Fruit fly (Drosophila melanogaster) whole organism, adult: Measurements from ENCODE around the gene MESR3.

Experiments used
- CG11617 ChIP-seq: fragments of 200-800 bp; sonication (Bioruptor generic); optimal IDR thresholded peaks from 2 replicates; lab custom pipeline; 2017; ENCODE audit warnings: mild to moderate bottlenecking, missing biosample characterization, missing genetic modification reagents, missing genetic modification characterization
- CG12768 ChIP-seq: fragments of 200-800 bp; sonication (Bioruptor generic); optimal IDR thresholded peaks from 2 replicates; lab custom pipeline; 2017; ENCODE audit warnings: missing biosample characterization, missing genetic modification characterization, mild to moderate bottlenecking, moderate library complexity, missing genetic modification reagents
- CG14711 ChIP-seq: fragments of 200-800 bp; sonication (Bioruptor generic); optimal IDR thresholded peaks from 2 replicates; lab custom pipeline; 2018; ENCODE audit warnings: missing biosample characterization, mild to moderate bottlenecking, missing genetic modification characterization, moderate library complexity
- CG1620 ChIP-seq: fragments of 200-800 bp; sonication (Bioruptor generic); optimal IDR thresholded peaks from 2 replicates; lab custom pipeline; 2016; ENCODE audit warnings: missing biosample characterization, missing genetic modification characterization
- CG33017 ChIP-seq: fragments of 200-800 bp; sonication (Bioruptor generic); optimal IDR thresholded peaks from 2 replicates; lab custom pipeline; 2018; ENCODE audit warnings: missing biosample characterization, mild to moderate bottlenecking, missing genetic modification characterization, moderate library complexity
- CG5204 ChIP-seq: fragments of 200-800 bp; sonication (Bioruptor generic); optimal IDR thresholded peaks from 2 replicates; lab custom pipeline; 2016; ENCODE audit warnings: missing biosample characterization, missing genetic modification characterization
- CG7045 ChIP-seq: fragments of 200-800 bp; sonication (Bioruptor generic); optimal IDR thresholded peaks from 2 replicates; lab custom pipeline; 2017; ENCODE audit warnings: missing biosample characterization, mild to moderate bottlenecking, missing genetic modification characterization
- CG7101 ChIP-seq: fragments of 200-800 bp; sonication (Bioruptor generic); optimal IDR thresholded peaks from 2 replicates; lab custom pipeline; 2018; ENCODE audit warnings: missing biosample characterization, mild to moderate bottlenecking, missing genetic modification characterization, moderate library complexity
- Clk ChIP-seq: fragments of 200-800 bp; sonication (Bioruptor generic); optimal IDR thresholded peaks from 2 replicates; lab custom pipeline; 2017; ENCODE audit warnings: missing biosample characterization, missing genetic modification characterization
- Crg-1 ChIP-seq: fragments of 200-800 bp; sonication (Bioruptor generic); optimal IDR thresholded peaks from 2 replicates; lab custom pipeline; 2016; ENCODE audit warnings: missing biosample characterization, missing genetic modification characterization
- Hr96 ChIP-seq: fragments of 200-800 bp; sonication (Bioruptor generic); optimal IDR thresholded peaks from 2 replicates; lab custom pipeline; 2016; ENCODE audit warnings: missing biosample characterization, missing genetic modification characterization
- Mnt ChIP-seq: fragments of 200-800 bp; sonication (Bioruptor generic); optimal IDR thresholded peaks from 2 replicates; lab custom pipeline; 2016; ENCODE audit warnings: missing biosample characterization, mild to moderate bottlenecking, missing genetic modification characterization
- bab1 ChIP-seq: fragments of 200-800 bp; sonication (Bioruptor generic); optimal IDR thresholded peaks from 3 replicates; lab custom pipeline; 2019; ENCODE audit warnings: missing biosample characterization, mild to moderate bottlenecking, missing genetic modification characterization, moderate library complexity
- cic ChIP-seq: fragments of 200-800 bp; sonication (Bioruptor generic); optimal IDR thresholded peaks from 2 replicates; lab custom pipeline; 2017; ENCODE audit warnings: missing biosample characterization, mild to moderate bottlenecking, missing genetic modification characterization, moderate library complexity
- cnc ChIP-seq, 2 experiments: fragments of >200 bp; optimal IDR thresholded peaks; 2 replicates each; lab custom pipeline; 2017
- kay ChIP-seq: fragments of 200-800 bp; sonication (Bioruptor generic); peaks from one replicate; lab custom pipeline; 2016; ENCODE audit warnings: missing biosample characterization, missing genetic modification characterization, borderline replicate concordance
- ovo ChIP-seq: fragments of 200-800 bp; sonication (Bioruptor generic); optimal IDR thresholded peaks from 2 replicates; lab custom pipeline; 2016; ENCODE audit warnings: missing biosample characterization, missing genetic modification characterization
- pad ChIP-seq: fragments of 200-800 bp; sonication (Bioruptor generic); optimal IDR thresholded peaks from 3 replicates; lab custom pipeline; 2017; ENCODE audit warnings: missing biosample characterization, missing genetic modification characterization, mild to moderate bottlenecking, moderate library complexity, missing genetic modification reagents
- tj ChIP-seq: fragments of 200-800 bp; sonication (Bioruptor generic); optimal IDR thresholded peaks from 3 replicates; lab custom pipeline; 2017; ENCODE audit warnings: missing biosample characterization, mild to moderate bottlenecking, missing genetic modification characterization, moderate library complexity
- toe ChIP-seq: fragments of 200-800 bp; sonication (Bioruptor generic); optimal IDR thresholded peaks from 2 replicates; lab custom pipeline; 2016; ENCODE audit warnings: missing biosample characterization, missing genetic modification characterization

MESR3 gene

dm6 chr2L:18677910-18678639, 61.0 kb downstream of the MESR3 start:
- TF ChIP-seq Clk (no peak), ovo (GFP tag; lab: Kevin White, UChicago) (no peak), bab1 (GFP tag; lab: Kevin White, UChicago) (no peak), toe (GFP tag; lab: Kevin White, UChicago) (no peak), cnc (optimal IDR thresholded peaks at IDR 0.05; lab: Kevin White, UChicago) (no peak), CG11617 (GFP tag; lab: Kevin White, UChicago) (no peak), CG1620 (GFP tag; lab: Kevin White, UChicago) (no peak), kay (GFP tag; lab: Kevin White, UChicago) (peak; percentile 4), CG5204 (GFP tag; lab: Kevin White, UChicago) (no peak), CG33017 (tag; lab: Kevin White, UChicago) (no peak), pad (GFP tag; lab: Kevin White, UChicago) (no peak), Hr96 (GFP tag; lab: Kevin White, UChicago) (no peak), tj (GFP tag; lab: Kevin White, UChicago) (no peak), Mnt (GFP tag; lab: Kevin White, UChicago) (peak; percentile 10), CG14711 (tag; lab: Kevin White, UChicago) (no peak), CG12768 (peak; percentile 11), cic (no peak), CG7101 (tag; lab: Kevin White, UChicago) (peak; percentile 17), Crg-1 (GFP tag; lab: Kevin White, UChicago) (no peak), CG7045 (peak; percentile 54)

dm6 chr2L:18681903-18682302, 64.8 kb downstream of the MESR3 start, which contains the start of gene tos:
Gene tos (minus strand): TSS chr2L:18682075.
- TF ChIP-seq CG1620 (GFP tag; lab: Kevin White, UChicago), result peak; percentile 7
- peak; percentile 12 for TF ChIP-seq Crg-1 (GFP tag; lab: Kevin White, UChicago)
- TF ChIP-seq CG7101 (tag; lab: Kevin White, UChicago), result peak; percentile 33
- TF ChIP-seq kay (GFP tag; lab: Kevin White, UChicago), result peak; percentile 24
- TF ChIP-seq CG5204 (GFP tag; lab: Kevin White, UChicago), result no peak
- TF ChIP-seq pad (GFP tag; lab: Kevin White, UChicago), result no peak
- peak; percentile 9 for TF ChIP-seq bab1 (GFP tag; lab: Kevin White, UChicago)
- no peak for TF ChIP-seq CG11617 (GFP tag; lab: Kevin White, UChicago)
- TF ChIP-seq cic, result no peak
- no peak for TF ChIP-seq Hr96 (GFP tag; lab: Kevin White, UChicago)
- TF ChIP-seq CG33017 (tag; lab: Kevin White, UChicago), result no peak

dm6 chr2L:18687827-18688226, 70.8 kb downstream of the MESR3 start:
- TF ChIP-seq bab1 (GFP tag; lab: Kevin White, UChicago) (no peak), CG33017 (tag; lab: Kevin White, UChicago) (no peak), CG5204 (GFP tag; lab: Kevin White, UChicago) (no peak), Crg-1 (GFP tag; lab: Kevin White, UChicago) (no peak)

dm6 chr2L:18688646-18689296, 71.7 kb downstream of the MESR3 start, which contains the start of gene msl-1:
Gene msl-1 (minus strand): TSS chr2L:18688800.
- TF ChIP-seq toe (GFP tag; lab: Kevin White, UChicago) (no peak), CG7101 (tag; lab: Kevin White, UChicago) (no peak), Clk (no peak), Hr96 (GFP tag; lab: Kevin White, UChicago) (no peak), CG14711 (tag; lab: Kevin White, UChicago) (no peak), tj (GFP tag; lab: Kevin White, UChicago) (peak; percentile 38), bab1 (GFP tag; lab: Kevin White, UChicago) (no peak), CG1620 (GFP tag; lab: Kevin White, UChicago) (peak; percentile 69), kay (GFP tag; lab: Kevin White, UChicago) (no peak), ovo (GFP tag; lab: Kevin White, UChicago) (no peak), Crg-1 (GFP tag; lab: Kevin White, UChicago) (no peak), Mnt (GFP tag; lab: Kevin White, UChicago) (peak; percentile 27)

- TF ChIP-seq CG14711 (tag; lab: Kevin White, UChicago), result peak; percentile 36
- no peak for TF ChIP-seq CG5204 (GFP tag; lab: Kevin White, UChicago)
- TF ChIP-seq kay (GFP tag; lab: Kevin White, UChicago), result peak; percentile 84
- TF ChIP-seq Mnt (GFP tag; lab: Kevin White, UChicago), result peak; percentile 50
Observed at dm6 chr2L:18689376-18689775, 72.3 kb downstream of the MESR3 start, which contains the start of gene CG10336. Gene CG10336 (plus strand): TSS chr2L:18689528.
